Worm (Caenorhabditis elegans): ENCODE data around the gene sms-5.
A peak's percentile ranks its signal among the peaks of the same experiment; 100 is the strongest.

Gene sms-5

ce11 chrII:473203-473602, 22.0 kb upstream of the sms-5 start, which contains the start of gene W07E6.5:
TSS of gene W07E6.5 (plus strand) at chrII:473503.
- TF ChIP-seq pes-1 (GFP tag; IDR thresholded peaks at IDR 0.05) (no peak), scrt-1 (GFP tag; IDR thresholded peaks at IDR 0.05) (no peak), B0310.2 (tag; optimal IDR thresholded peaks at IDR 0.05) (no peak), hmg-4 (GFP tag; optimal IDR thresholded peaks at IDR 0.05) (no peak), ets-7 (tag; optimal IDR thresholded peaks at IDR 0.05) (no peak), tbx-11 (GFP tag; IDR thresholded peaks at IDR 0.05) (no peak), flt-1 (GFP tag; IDR thresholded peaks at IDR 0.05) (no peak), hmbx-1 (tag; optimal IDR thresholded peaks at IDR 0.05) (no peak), ceh-13 (GFP tag; optimal IDR thresholded peaks at IDR 0.05) (no peak), tbx-37 (GFP tag; conservative IDR thresholded peaks at IDR 0.05) (no peak), F13C5.2 (tag; optimal IDR thresholded peaks at IDR 0.05) (no peak), hnd-1 (tag; optimal IDR thresholded peaks at IDR 0.05) (no peak), ceh-36 (tag; optimal IDR thresholded peaks at IDR 0.05) (no peak), aly-1 (tag; optimal IDR thresholded peaks at IDR 0.05) (no peak), tra-4 (tag; optimal IDR thresholded peaks at IDR 0.05) (no peak), ama-1 (optimal IDR thresholded peaks at IDR 0.05) (no peak), sea-1 (GFP tag; conservative IDR thresholded peaks at IDR 0.05) (no peak)

- TF ChIP-seq tbx-37 (GFP tag; conservative IDR thresholded peaks at IDR 0.05): no peak
- no peak for TF ChIP-seq ceh-36 (tag; optimal IDR thresholded peaks at IDR 0.05)
- TF ChIP-seq scrt-1 (GFP tag; IDR thresholded peaks at IDR 0.05): no peak
- TF ChIP-seq ama-1 (optimal IDR thresholded peaks at IDR 0.05): no peak
- TF ChIP-seq ceh-13 (GFP tag; optimal IDR thresholded peaks at IDR 0.05): no peak
- no peak for TF ChIP-seq ets-7 (tag; optimal IDR thresholded peaks at IDR 0.05)
- no peak for TF ChIP-seq B0310.2 (tag; optimal IDR thresholded peaks at IDR 0.05)
- TF ChIP-seq hmg-4 (GFP tag; optimal IDR thresholded peaks at IDR 0.05): no peak
- no peak for TF ChIP-seq aly-1 (tag; optimal IDR thresholded peaks at IDR 0.05)
- TF ChIP-seq tbx-11 (GFP tag; IDR thresholded peaks at IDR 0.05): no peak
- TF ChIP-seq hmbx-1 (tag; optimal IDR thresholded peaks at IDR 0.05): no peak
- no peak for TF ChIP-seq F13C5.2 (tag; optimal IDR thresholded peaks at IDR 0.05)
Observed at ce11 chrII:475312-475711, 19.9 kb upstream of the sms-5 start.

- TF ChIP-seq tbx-11 (GFP tag; IDR thresholded peaks at IDR 0.05) (no peak), ets-7 (tag; optimal IDR thresholded peaks at IDR 0.05) (peak; percentile 38), pes-1 (GFP tag; IDR thresholded peaks at IDR 0.05) (0 out of 2 replicates have a peak, but pooled peaks have one; percentile 40), tbx-37 (GFP tag; conservative IDR thresholded peaks at IDR 0.05) (peak; percentile 44; the same call in 1 of the 2 replicates), hmg-4 (GFP tag; optimal IDR thresholded peaks at IDR 0.05) (peak; percentile 55), hmbx-1 (tag; optimal IDR thresholded peaks at IDR 0.05) (no peak), ama-1 (optimal IDR thresholded peaks at IDR 0.05) (no peak), flt-1 (GFP tag; IDR thresholded peaks at IDR 0.05) (0 out of 2 replicates have a peak, but pooled peaks have one; percentile 5), ceh-13 (GFP tag; optimal IDR thresholded peaks at IDR 0.05) (no peak), F13C5.2 (tag; optimal IDR thresholded peaks at IDR 0.05) (peak; percentile 27), tra-4 (tag; optimal IDR thresholded peaks at IDR 0.05) (no peak), aly-1 (tag; optimal IDR thresholded peaks at IDR 0.05) (no peak), ceh-36 (tag; optimal IDR thresholded peaks at IDR 0.05) (no peak), sea-1 (GFP tag; conservative IDR thresholded peaks at IDR 0.05) (peak; percentile 71), B0310.2 (tag; optimal IDR thresholded peaks at IDR 0.05) (no peak)
Observed at ce11 chrII:475890-476420, 19.3 kb upstream of the sms-5 start, which contains the start of gene nsun-1. TSS of gene nsun-1 (minus strand) at chrII:475940.

- no peak for TF ChIP-seq tra-4 (tag; optimal IDR thresholded peaks at IDR 0.05)
Observed at ce11 chrII:484328-484916, 10.8 kb upstream of the sms-5 start, which contains the start of the genes gldi-1 and prp-21. TSS of gene gldi-1 (minus strand) at chrII:484378. TSS of gene prp-21 (plus strand) at chrII:484866.

ce11 chrII:502638-503037, 7.4 kb downstream of the sms-5 start:
- no peak for TF ChIP-seq scrt-1 (GFP tag; IDR thresholded peaks at IDR 0.05)
- TF ChIP-seq ama-1 (optimal IDR thresholded peaks at IDR 0.05): no peak
- no peak for TF ChIP-seq tbx-37 (GFP tag; conservative IDR thresholded peaks at IDR 0.05)
- no peak for TF ChIP-seq hnd-1 (tag; optimal IDR thresholded peaks at IDR 0.05)
- TF ChIP-seq aly-1 (tag; optimal IDR thresholded peaks at IDR 0.05): no peak
- TF ChIP-seq hmg-4 (GFP tag; optimal IDR thresholded peaks at IDR 0.05): no peak
- no peak for TF ChIP-seq F13C5.2 (tag; optimal IDR thresholded peaks at IDR 0.05)
- TF ChIP-seq tbx-11 (GFP tag; IDR thresholded peaks at IDR 0.05): no peak
- no peak for TF ChIP-seq sea-1 (GFP tag; conservative IDR thresholded peaks at IDR 0.05)
- no peak for TF ChIP-seq hmbx-1 (tag; optimal IDR thresholded peaks at IDR 0.05)
- TF ChIP-seq pes-1 (GFP tag; IDR thresholded peaks at IDR 0.05): no peak
- TF ChIP-seq tra-4 (tag; optimal IDR thresholded peaks at IDR 0.05): no peak

ce11 chrII:506069-506468, 10.8 kb downstream of the sms-5 start:
- TF ChIP-seq F13C5.2 (tag; optimal IDR thresholded peaks at IDR 0.05) (peak; percentile 57), pes-1 (GFP tag; IDR thresholded peaks at IDR 0.05) (no peak)

- TF ChIP-seq tbx-11 (GFP tag; IDR thresholded peaks at IDR 0.05) (no peak), hnd-1 (tag; optimal IDR thresholded peaks at IDR 0.05) (no peak), ceh-36 (tag; optimal IDR thresholded peaks at IDR 0.05) (no peak), tra-4 (tag; optimal IDR thresholded peaks at IDR 0.05) (no peak), F13C5.2 (tag; optimal IDR thresholded peaks at IDR 0.05) (no peak), aly-1 (tag; optimal IDR thresholded peaks at IDR 0.05) (no peak), ceh-13 (GFP tag; optimal IDR thresholded peaks at IDR 0.05) (no peak), ama-1 (optimal IDR thresholded peaks at IDR 0.05) (no peak), pes-1 (GFP tag; IDR thresholded peaks at IDR 0.05) (no peak), sea-1 (GFP tag; conservative IDR thresholded peaks at IDR 0.05) (no peak), flt-1 (GFP tag; IDR thresholded peaks at IDR 0.05) (no peak), tbx-37 (GFP tag; conservative IDR thresholded peaks at IDR 0.05) (no peak), ets-7 (tag; optimal IDR thresholded peaks at IDR 0.05) (no peak), B0310.2 (tag; optimal IDR thresholded peaks at IDR 0.05) (no peak), hmbx-1 (tag; optimal IDR thresholded peaks at IDR 0.05) (no peak), hmg-4 (GFP tag; optimal IDR thresholded peaks at IDR 0.05) (no peak), scrt-1 (GFP tag; IDR thresholded peaks at IDR 0.05) (no peak)
Observed at ce11 chrII:508603-509002, 13.4 kb downstream of the sms-5 start.
